Fruit fly (Drosophila melanogaster): ENCODE results near the gene CG2841.

CG2841 gene

dm6 chrX:2308403-2308965 is 57.7 kb downstream of the CG2841 start:
- TF ChIP-seq ttk (optimal IDR thresholded peaks at IDR 0.05): no peak
- no peak for TF ChIP-seq insv (optimal IDR thresholded peaks at IDR 0.05)
- no peak for TF ChIP-seq h (optimal IDR thresholded peaks at IDR 0.05)
- no peak for TF ChIP-seq psq (optimal IDR thresholded peaks at IDR 0.05)
- TF ChIP-seq Sin3A (optimal IDR thresholded peaks at IDR 0.05): no peak
- no peak for TF ChIP-seq Myc (optimal IDR thresholded peaks at IDR 0.05)

- TF ChIP-seq h (optimal IDR thresholded peaks at IDR 0.05) (no peak), insv (optimal IDR thresholded peaks at IDR 0.05) (no peak), ttk (optimal IDR thresholded peaks at IDR 0.05) (no peak), psq (optimal IDR thresholded peaks at IDR 0.05) (no peak), Myc (optimal IDR thresholded peaks at IDR 0.05) (no peak), Sin3A (optimal IDR thresholded peaks at IDR 0.05) (no peak)
These were observed 58.6 kb downstream of the CG2841 start for dm6 chrX:2307564-2307963.

DNA sequence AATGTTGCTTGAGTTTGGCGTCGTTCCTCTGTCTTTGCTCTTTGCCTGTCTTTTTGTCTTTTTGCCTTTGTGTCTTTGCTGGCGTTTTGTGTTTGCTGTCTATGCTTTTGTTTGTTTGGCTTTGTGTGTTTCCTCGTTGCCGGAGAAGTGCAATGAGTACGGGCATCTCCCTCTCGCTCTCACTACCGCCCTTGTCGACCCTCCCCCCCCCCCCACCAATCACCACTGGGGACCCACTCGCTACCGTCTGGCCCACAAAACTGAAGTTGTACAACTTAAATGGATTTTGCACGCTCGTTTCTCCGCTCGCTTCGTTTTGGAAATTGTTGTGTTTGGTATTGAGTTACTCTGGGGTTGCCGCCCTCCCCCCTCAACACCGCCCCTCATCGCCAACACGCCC is 59.4 kb downstream of the CG2841 start:
- TF ChIP-seq Sin3A (optimal IDR thresholded peaks at IDR 0.05) (no peak), insv (optimal IDR thresholded peaks at IDR 0.05) (no peak), psq (optimal IDR thresholded peaks at IDR 0.05) (no peak), ttk (optimal IDR thresholded peaks at IDR 0.05) (no peak), h (optimal IDR thresholded peaks at IDR 0.05) (no peak), Myc (optimal IDR thresholded peaks at IDR 0.05) (no peak)

DNA sequence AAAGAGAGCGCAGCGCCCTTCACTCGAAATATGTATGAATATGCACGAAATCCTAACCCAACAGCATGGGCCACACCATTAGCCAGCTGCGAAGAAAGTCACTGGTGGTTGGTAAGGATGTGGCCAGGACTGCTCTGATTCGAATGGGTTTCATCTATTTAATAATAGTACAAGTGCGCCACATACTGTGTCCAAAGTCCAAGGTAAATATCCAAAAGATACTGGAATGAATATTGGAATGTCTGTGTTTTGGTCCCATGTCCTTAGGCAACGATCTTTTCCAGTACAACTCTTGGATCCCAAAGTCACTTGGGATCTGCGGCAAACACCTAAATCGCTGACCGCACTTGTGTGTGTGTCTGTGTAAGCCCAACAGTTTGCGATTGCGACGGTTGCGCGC is 59.8 kb downstream of the CG2841 start:
- TF ChIP-seq psq (optimal IDR thresholded peaks at IDR 0.05) (no peak), Myc (optimal IDR thresholded peaks at IDR 0.05) (no peak), ttk (optimal IDR thresholded peaks at IDR 0.05) (no peak), insv (optimal IDR thresholded peaks at IDR 0.05) (no peak), Sin3A (optimal IDR thresholded peaks at IDR 0.05) (no peak), h (optimal IDR thresholded peaks at IDR 0.05) (no peak)

DNA sequence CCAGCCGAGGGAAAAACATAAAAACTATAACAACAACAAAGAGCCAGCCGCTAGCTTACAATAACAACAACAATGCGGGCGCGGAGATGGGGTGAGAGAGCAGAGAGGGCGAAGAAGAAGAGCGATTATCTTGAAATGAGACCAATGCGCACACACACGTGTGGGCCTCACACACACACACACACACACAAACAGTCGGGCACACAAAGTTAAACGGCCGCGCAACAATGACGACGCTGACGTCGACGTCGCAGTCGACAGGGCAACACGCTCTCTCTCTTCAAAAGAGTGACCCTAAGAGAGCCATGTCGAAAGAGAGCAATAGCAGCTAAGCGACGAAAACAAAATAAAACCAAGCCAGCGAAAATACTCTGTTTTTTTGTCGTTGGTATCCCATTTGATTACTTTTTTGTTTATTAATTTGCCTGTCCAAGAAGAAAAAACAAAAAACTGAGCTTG is 60.3 kb downstream of the CG2841 start:
- TF ChIP-seq Sin3A (optimal IDR thresholded peaks at IDR 0.05): no peak
- TF ChIP-seq Myc (optimal IDR thresholded peaks at IDR 0.05): no peak
- no peak for TF ChIP-seq h (optimal IDR thresholded peaks at IDR 0.05)
- TF ChIP-seq psq (optimal IDR thresholded peaks at IDR 0.05): no peak
- TF ChIP-seq ttk (optimal IDR thresholded peaks at IDR 0.05): no peak
- TF ChIP-seq insv (optimal IDR thresholded peaks at IDR 0.05): no peak

dm6 chrX:2305281-2305680 is 60.9 kb downstream of the CG2841 start:
- no peak for TF ChIP-seq Sin3A (optimal IDR thresholded peaks at IDR 0.05)
- no peak for TF ChIP-seq h (optimal IDR thresholded peaks at IDR 0.05)
- TF ChIP-seq Myc (optimal IDR thresholded peaks at IDR 0.05): no peak
- no peak for TF ChIP-seq psq (optimal IDR thresholded peaks at IDR 0.05)
- no peak for TF ChIP-seq insv (optimal IDR thresholded peaks at IDR 0.05)
- no peak for TF ChIP-seq ttk (optimal IDR thresholded peaks at IDR 0.05)

dm6 chrX:2304514-2305235 is 61.5 kb downstream of the CG2841 start:
- TF ChIP-seq h (optimal IDR thresholded peaks at IDR 0.05) (no peak), Sin3A (optimal IDR thresholded peaks at IDR 0.05) (no peak), Myc (optimal IDR thresholded peaks at IDR 0.05) (no peak), ttk (optimal IDR thresholded peaks at IDR 0.05) (no peak), psq (optimal IDR thresholded peaks at IDR 0.05) (no peak), insv (optimal IDR thresholded peaks at IDR 0.05) (no peak)

dm6 chrX:2303771-2304513 is 62.2 kb downstream of the CG2841 start:
- TF ChIP-seq insv (optimal IDR thresholded peaks at IDR 0.05) (peak; percentile 45), h (optimal IDR thresholded peaks at IDR 0.05) (no peak)

- TF ChIP-seq insv (optimal IDR thresholded peaks at IDR 0.05) (no peak), Sin3A (optimal IDR thresholded peaks at IDR 0.05) (no peak), psq (optimal IDR thresholded peaks at IDR 0.05) (no peak)
These were observed 63.3 kb downstream of the CG2841 start for dm6 chrX:2302875-2303274.

DNA sequence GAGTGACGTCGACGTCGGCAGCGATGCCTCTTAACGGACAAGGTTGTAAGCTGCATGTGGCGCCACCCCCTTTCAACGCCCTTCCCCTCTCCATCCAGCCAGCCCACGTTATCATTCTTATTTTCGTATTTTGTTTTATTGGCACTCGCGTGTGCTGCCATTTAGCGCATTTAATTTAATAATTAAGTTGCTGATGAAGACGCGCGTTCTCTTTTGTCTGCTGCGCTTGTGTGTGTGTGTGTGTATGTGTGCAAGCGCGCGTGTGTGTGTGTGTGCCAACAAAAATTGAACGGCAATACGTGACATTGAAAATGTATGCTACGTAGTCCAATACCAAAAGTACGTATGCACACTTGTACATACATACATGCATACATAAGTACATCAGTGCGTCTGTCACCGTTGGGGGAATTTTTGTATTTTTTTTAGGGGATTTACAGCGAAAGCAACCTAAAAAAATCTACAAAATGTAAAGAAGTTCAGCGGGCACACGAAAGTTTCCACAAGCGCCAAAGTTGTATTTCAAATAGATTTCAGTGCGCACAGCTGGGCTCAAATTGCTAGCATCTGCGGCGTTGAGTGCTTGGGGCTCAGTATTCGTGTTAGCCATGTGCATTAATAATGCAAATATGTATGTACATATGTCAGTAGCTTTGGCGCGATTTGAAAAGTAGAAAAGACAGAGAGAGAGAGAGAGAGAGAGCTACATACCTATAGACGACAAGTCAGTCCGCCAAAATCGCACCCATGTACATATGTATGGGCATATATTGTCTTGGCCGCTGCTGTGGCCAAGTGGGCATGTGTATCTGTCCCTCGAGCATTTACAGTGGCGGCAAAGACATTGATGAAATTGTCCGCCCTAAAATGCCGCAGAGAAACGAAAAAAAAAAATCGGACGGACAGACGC is 64.3 kb downstream of the CG2841 start:
- no peak for TF ChIP-seq h (optimal IDR thresholded peaks at IDR 0.05)
- TF ChIP-seq psq (optimal IDR thresholded peaks at IDR 0.05): no peak
- no peak for TF ChIP-seq ttk (optimal IDR thresholded peaks at IDR 0.05)
- TF ChIP-seq insv (optimal IDR thresholded peaks at IDR 0.05): no peak
- TF ChIP-seq Sin3A (optimal IDR thresholded peaks at IDR 0.05): no peak
- TF ChIP-seq Myc (optimal IDR thresholded peaks at IDR 0.05): no peak

- no peak for TF ChIP-seq ttk (optimal IDR thresholded peaks at IDR 0.05)
- TF ChIP-seq insv (optimal IDR thresholded peaks at IDR 0.05): no peak
- no peak for TF ChIP-seq psq (optimal IDR thresholded peaks at IDR 0.05)
- no peak for TF ChIP-seq Sin3A (optimal IDR thresholded peaks at IDR 0.05)
- TF ChIP-seq h (optimal IDR thresholded peaks at IDR 0.05): no peak
- no peak for TF ChIP-seq Myc (optimal IDR thresholded peaks at IDR 0.05)
These were observed 65.1 kb downstream of the CG2841 start for dm6 chrX:2301069-2301508.
